Fruit fly (Drosophila melanogaster) whole organism, prepupa: ENCODE data around the gene heph.

Experiments
- CG10669 ChIP-seq: fragments of 200-800 bp; sonication (Bioruptor generic); optimal IDR thresholded peaks from 3 replicates; lab custom pipeline; 2018; ENCODE audit warnings: missing biosample characterization, mild to moderate bottlenecking, missing genetic modification characterization, moderate library complexity
- CG11294 ChIP-seq: fragments of 200-800 bp; sonication (Bioruptor generic); IDR thresholded peaks from 2 replicates; pipeline ENCODE4 v1.3.6; 2022; ENCODE audit warnings: missing biosample characterization, missing genetic modification characterization
- CG11762 ChIP-seq: fragments of 200-800 bp; sonication (Bioruptor generic); optimal IDR thresholded peaks from 3 replicates; lab custom pipeline; 2016; ENCODE audit warnings: missing biosample characterization, missing genetic modification characterization; ENCODE audit not compliant: insufficient read depth
- CG15336 ChIP-seq: fragments of 200-800 bp; sonication (Bioruptor generic); IDR thresholded peaks from 2 replicates; pipeline ENCODE4 v1.3.6; 2022; ENCODE audit warnings: missing biosample characterization, missing genetic modification characterization
- CG1621 ChIP-seq: fragments of 200-800 bp; sonication (Bioruptor generic); optimal IDR thresholded peaks from 3 replicates; lab custom pipeline; 2018; ENCODE audit warnings: missing biosample characterization, mild to moderate bottlenecking, missing genetic modification characterization
- CG16779 ChIP-seq: fragments of 200-800 bp; sonication (Bioruptor generic); optimal IDR thresholded peaks from 3 replicates; lab custom pipeline; 2017; ENCODE audit warnings: missing biosample characterization, mild to moderate bottlenecking, missing genetic modification characterization
- CG3032 ChIP-seq: fragments of 200-800 bp; optimal IDR thresholded peaks from 2 replicates; lab custom pipeline; 2019; ENCODE audit warnings: missing biosample characterization, mild to moderate bottlenecking, missing genetic modification characterization, moderate library complexity
- CG31627 ChIP-seq: fragments of 200-800 bp; sonication (Bioruptor generic); optimal IDR thresholded peaks from 3 replicates; lab custom pipeline; 2016; ENCODE audit warnings: missing biosample characterization, missing genetic modification characterization
- CG32006 ChIP-seq: fragments of 200-800 bp; sonication (Bioruptor generic); optimal IDR thresholded peaks from 3 replicates; lab custom pipeline; 2017; ENCODE audit warnings: missing biosample characterization, mild to moderate bottlenecking, missing genetic modification characterization
- CG34406 ChIP-seq: fragments of 200-800 bp; sonication (Bioruptor generic); optimal IDR thresholded peaks from 3 replicates; lab custom pipeline; 2016; ENCODE audit warnings: missing biosample characterization, missing genetic modification characterization
- CG3919 ChIP-seq: fragments of 200-800 bp; sonication (Bioruptor generic); optimal IDR thresholded peaks from 3 replicates; lab custom pipeline; 2016; ENCODE audit warnings: missing biosample characterization, missing genetic modification characterization
- CG4318 ChIP-seq: fragments of 200-800 bp; sonication (Bioruptor generic); optimal IDR thresholded peaks from 3 replicates; lab custom pipeline; 2017; ENCODE audit warnings: missing biosample characterization, mild to moderate bottlenecking, missing genetic modification characterization
- CG6163 ChIP-seq: fragments of 200-800 bp; sonication (Bioruptor generic); IDR thresholded peaks from 3 replicates; pipeline ENCODE4 v1.3.6; 2022; ENCODE audit warnings: missing biosample characterization, missing genetic modification characterization
- CG6276 ChIP-seq: fragments of 200-800 bp; sonication (Bioruptor generic); optimal IDR thresholded peaks from 2 replicates; lab custom pipeline; 2017; ENCODE audit warnings: missing biosample characterization, mild to moderate bottlenecking, missing genetic modification characterization
- CG6792 ChIP-seq: fragments of 200-800 bp; sonication (Bioruptor generic); optimal IDR thresholded peaks from 3 replicates; lab custom pipeline; 2016; ENCODE audit warnings: missing biosample characterization, missing genetic modification characterization
- CG7368 ChIP-seq: fragments of 200-800 bp; sonication (Bioruptor generic); optimal IDR thresholded peaks from 3 replicates; lab custom pipeline; 2016; ENCODE audit warnings: missing biosample characterization, missing genetic modification characterization
- CG8119 ChIP-seq: fragments of 200-800 bp; sonication (Bioruptor generic); IDR thresholded peaks from 3 replicates; pipeline ENCODE4 v1.3.6; 2022; ENCODE audit warnings: missing biosample characterization, missing genetic modification characterization
- CG8319 ChIP-seq: fragments of 200-800 bp; sonication (Bioruptor generic); optimal IDR thresholded peaks from 3 replicates; lab custom pipeline; 2016; ENCODE audit warnings: missing biosample characterization, missing genetic modification characterization
- CG9139 ChIP-seq: fragments of 200-800 bp; sonication (Bioruptor generic); optimal IDR thresholded peaks from 3 replicates; lab custom pipeline; 2017; ENCODE audit warnings: missing biosample characterization, mild to moderate bottlenecking, missing genetic modification characterization
- Eip78C ChIP-seq: fragments of 200-800 bp; sonication (Bioruptor generic); peaks from one replicate; lab custom pipeline; 2016; ENCODE audit warnings: missing biosample characterization, missing genetic modification characterization
- Ets21C ChIP-seq: fragments of 200-800 bp; sonication (Bioruptor generic); optimal IDR thresholded peaks from 3 replicates; lab custom pipeline; 2016; ENCODE audit warnings: missing biosample characterization, missing genetic modification characterization
- Ets96B ChIP-seq: fragments of 200-800 bp; optimal IDR thresholded peaks from 2 replicates; lab custom pipeline; 2019; ENCODE audit warnings: missing biosample characterization, mild to moderate bottlenecking, missing genetic modification characterization, moderate library complexity
- Gug ChIP-seq: fragments of 200-800 bp; sonication (Bioruptor generic); IDR thresholded peaks from 2 replicates; pipeline ENCODE4 v1.3.6; 2022; ENCODE audit warnings: missing biosample characterization, missing genetic modification characterization
- Hr4 ChIP-seq: fragments of 200-800 bp; sonication (Bioruptor generic); optimal IDR thresholded peaks from 3 replicates; lab custom pipeline; 2016; ENCODE audit warnings: missing biosample characterization, missing genetic modification characterization
- Met ChIP-seq: fragments of 200-800 bp; sonication (Bioruptor generic); optimal IDR thresholded peaks from 3 replicates; lab custom pipeline; 2016; ENCODE audit warnings: missing biosample characterization, missing genetic modification characterization
- OdsH ChIP-seq: fragments of 200-800 bp; sonication (Bioruptor generic); optimal IDR thresholded peaks from 3 replicates; lab custom pipeline; 2016; ENCODE audit warnings: missing biosample characterization, missing genetic modification characterization
- Smox ChIP-seq: fragments of 200-800 bp; sonication (Bioruptor generic); optimal IDR thresholded peaks from 3 replicates; lab custom pipeline; 2016; ENCODE audit warnings: missing biosample characterization, missing genetic modification characterization
- Sox102F ChIP-seq: fragments of 200-800 bp; sonication (Bioruptor generic); optimal IDR thresholded peaks from 2 replicates; lab custom pipeline; 2016; ENCODE audit warnings: missing biosample characterization, mild to moderate bottlenecking, missing genetic modification characterization
- Sox14 ChIP-seq: fragments of 200-800 bp; sonication (Bioruptor generic); optimal IDR thresholded peaks from 3 replicates; lab custom pipeline; 2016; ENCODE audit warnings: missing biosample characterization, missing genetic modification characterization
- dac ChIP-seq: fragments of 200-800 bp; sonication (Bioruptor generic); optimal IDR thresholded peaks from 2 replicates; lab custom pipeline; 2017; ENCODE audit warnings: missing biosample characterization, mild to moderate bottlenecking, missing genetic modification characterization
- eg ChIP-seq: fragments of 200-800 bp; sonication (Bioruptor generic); IDR thresholded peaks from 3 replicates; pipeline ENCODE4 v1.3.6; 2022; ENCODE audit warnings: missing biosample characterization, missing genetic modification characterization
- esn ChIP-seq: fragments of 200-800 bp; sonication (Bioruptor generic); optimal IDR thresholded peaks from 2 replicates; lab custom pipeline; 2016; ENCODE audit warnings: missing biosample characterization, mild to moderate bottlenecking, missing genetic modification characterization, moderate library complexity
- fd59A ChIP-seq: fragments of 200-800 bp; sonication (Bioruptor generic); optimal IDR thresholded peaks from 2 replicates; lab custom pipeline; 2017; ENCODE audit warnings: missing biosample characterization, mild to moderate bottlenecking, missing genetic modification characterization, missing genetic modification reagents
- fd85E ChIP-seq: fragments of 200-800 bp; sonication (Bioruptor generic); optimal IDR thresholded peaks from 3 replicates; lab custom pipeline; 2016; ENCODE audit warnings: missing biosample characterization, missing genetic modification characterization
- fkh ChIP-seq: fragments of 200-800 bp; sonication (Bioruptor generic); optimal IDR thresholded peaks from 3 replicates; lab custom pipeline; 2017; ENCODE audit warnings: missing biosample characterization, mild to moderate bottlenecking, missing genetic modification characterization, moderate library complexity
- lz ChIP-seq: fragments of 200-800 bp; sonication (Bioruptor generic); optimal IDR thresholded peaks from 3 replicates; lab custom pipeline; 2016; ENCODE audit warnings: missing biosample characterization, missing genetic modification characterization
- pdm3 ChIP-seq: fragments of 200-800 bp; sonication (Bioruptor generic); optimal IDR thresholded peaks from 3 replicates; lab custom pipeline; 2016; ENCODE audit warnings: missing biosample characterization, missing genetic modification characterization
- spab ChIP-seq: fragments of 200-800 bp; sonication (Bioruptor generic); optimal IDR thresholded peaks from 2 replicates; lab custom pipeline; 2017; ENCODE audit warnings: missing biosample characterization, mild to moderate bottlenecking, missing genetic modification characterization, missing genetic modification reagents
- ss ChIP-seq, 2 experiments: fragments of 200-800 bp; sonication (Bioruptor generic); optimal IDR thresholded peaks; 2 replicates in 1 of 2; 3 replicates in 1 of 2; lab custom pipeline; 2017 to 2018; ENCODE audit warnings: mild to moderate bottlenecking in 2 of 2, missing biosample characterization in 2 of 2, missing genetic modification characterization in 2 of 2, moderate library complexity in 1 of 2
- svp ChIP-seq: fragments of 200-800 bp; sonication (Bioruptor generic); peaks from one replicate; lab custom pipeline; 2016; ENCODE audit warnings: missing biosample characterization, missing genetic modification characterization
- vri ChIP-seq: fragments of 200-800 bp; sonication (Bioruptor generic); optimal IDR thresholded peaks from 3 replicates; lab custom pipeline; 2016; ENCODE audit warnings: missing biosample characterization, mild to moderate bottlenecking, missing genetic modification characterization

heph gene

dm6 chr3R:31878299-31878698, 137.0 kb downstream of the heph start:
- peak; percentile 19 for TF ChIP-seq fkh
- TF ChIP-seq Sox102F (GFP tag; lab: Kevin White, UChicago) = no peak
- no peak for TF ChIP-seq fd59A (GFP tag; lab: Kevin White, UChicago)
- TF ChIP-seq CG11294 (GFP tag; lab: Robert Waterston, UW) = no peak
- no peak for TF ChIP-seq svp
- TF ChIP-seq CG31627 (GFP tag; lab: Kevin White, UChicago) = no peak
- TF ChIP-seq ss (GFP tag; optimal IDR thresholded peaks at IDR 0.05; lab: Kevin White, UChicago) = no peak
- no peak for TF ChIP-seq CG9139
- TF ChIP-seq Sox14 (GFP tag; lab: Kevin White, UChicago) = no peak
- no peak for TF ChIP-seq CG8319 (GFP tag; lab: Kevin White, UChicago)
- TF ChIP-seq CG6276 (GFP tag; lab: Kevin White, UChicago) = no peak
- peak; percentile 34 for TF ChIP-seq vri (GFP tag; lab: Kevin White, UChicago)

DNA sequence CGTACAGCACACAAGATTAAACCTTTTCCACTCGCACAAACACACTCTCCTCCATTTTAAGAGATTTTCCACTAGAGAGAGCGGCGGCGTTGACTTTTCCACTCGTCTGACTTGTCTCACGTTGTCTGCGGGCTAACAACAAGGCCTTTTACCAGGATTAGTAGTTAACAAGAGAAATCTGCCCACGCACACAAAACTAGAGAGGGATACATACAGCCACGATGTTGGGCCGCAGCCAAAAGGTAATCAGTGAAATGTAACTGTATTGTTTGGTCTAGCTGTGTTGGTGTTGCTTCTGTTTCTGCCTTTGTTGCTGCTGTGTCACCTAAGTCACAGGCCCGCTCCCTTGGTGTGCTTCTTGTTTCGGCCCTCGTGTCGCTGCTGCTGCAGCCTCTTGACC, 142.8 kb downstream of the heph start:
- TF ChIP-seq Gug (GFP tag; lab: Robert Waterston, UW) (no peak), CG3032 (no peak), Eip78C (GFP tag; lab: Kevin White, UChicago) (no peak), CG8119 (GFP tag; lab: Robert Waterston, UW) (no peak), Met (GFP tag; lab: Kevin White, UChicago) (no peak), OdsH (GFP tag; lab: Kevin White, UChicago) (no peak), CG1621 (no peak), CG6163 (GFP tag; lab: Robert Waterston, UW) (no peak), Ets96B (tag; lab: Kevin White, UChicago) (no peak), Smox (GFP tag; lab: Kevin White, UChicago) (no peak), CG10669 (GFP tag; lab: Kevin White, UChicago) (no peak), CG3919 (GFP tag; lab: Kevin White, UChicago) (no peak), Sox14 (GFP tag; lab: Kevin White, UChicago) (no peak), Sox102F (GFP tag; lab: Kevin White, UChicago) (no peak), pdm3 (GFP tag; lab: Kevin White, UChicago) (no peak), eg (no peak)

DNA sequence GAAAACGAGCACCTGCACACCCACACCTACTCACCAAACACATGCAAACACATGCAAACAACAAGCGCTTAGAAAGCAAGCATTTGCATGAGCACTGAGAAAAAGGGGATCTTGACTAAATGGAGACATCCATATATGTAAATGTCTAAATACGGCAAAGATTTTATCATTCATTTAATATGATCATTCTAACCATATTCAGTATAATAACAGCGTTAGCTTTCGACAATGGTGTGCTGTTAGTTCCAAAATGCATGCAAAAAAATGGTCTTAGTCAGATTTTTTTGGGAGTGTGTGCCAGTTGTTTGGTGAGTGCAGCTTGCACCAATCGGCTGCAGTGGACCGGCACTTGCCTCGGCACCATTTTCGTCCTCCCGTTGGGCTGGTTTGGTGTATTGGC, 144.8 kb downstream of the heph start:
- no peak for TF ChIP-seq lz (GFP tag; lab: Kevin White, UChicago)
- TF ChIP-seq CG32006 (GFP tag; lab: Kevin White, UChicago) = peak; percentile 71
- TF ChIP-seq Hr4 (GFP tag; lab: Kevin White, UChicago) = peak; percentile 72
- TF ChIP-seq fd59A (GFP tag; lab: Kevin White, UChicago) = no peak
- TF ChIP-seq CG15336 = peak; percentile 48
- TF ChIP-seq dac (GFP tag; lab: Kevin White, UChicago) = peak; percentile 6
- peak; percentile 38 for TF ChIP-seq CG4318 (GFP tag; lab: Kevin White, UChicago)
- no peak for TF ChIP-seq Sox14 (GFP tag; lab: Kevin White, UChicago)
- no peak for TF ChIP-seq CG16779
- TF ChIP-seq CG8319 (GFP tag; lab: Kevin White, UChicago) = no peak
- TF ChIP-seq esn (GFP tag; lab: Kevin White, UChicago) = no peak
- TF ChIP-seq CG6163 (GFP tag; lab: Robert Waterston, UW) = no peak
- no peak for TF ChIP-seq CG6276 (GFP tag; lab: Kevin White, UChicago)
- TF ChIP-seq vri (GFP tag; lab: Kevin White, UChicago) = no peak

- TF ChIP-seq CG6792 = no peak
- no peak for TF ChIP-seq fkh
- TF ChIP-seq CG11762 = no peak
- TF ChIP-seq fd85E (GFP tag; lab: Kevin White, UChicago) = no peak
- no peak for TF ChIP-seq CG31627 (GFP tag; lab: Kevin White, UChicago)
- TF ChIP-seq CG3919 (GFP tag; lab: Kevin White, UChicago) = no peak
- no peak for TF ChIP-seq ss (GFP tag; optimal IDR thresholded peaks at IDR 0.05; lab: Kevin White, UChicago)
- no peak for TF ChIP-seq svp
- TF ChIP-seq CG34406 (GFP tag; lab: Kevin White, UChicago) = no peak
- no peak for TF ChIP-seq CG7368
- TF ChIP-seq Ets21C = no peak
- no peak for TF ChIP-seq CG3032
- TF ChIP-seq spab (GFP tag; lab: Kevin White, UChicago) = no peak
These were observed 163.1 kb downstream of the heph start for dm6 chr3R:31852185-31852584.
